Fruit fly (Drosophila melanogaster) whole organism, embryonic: ENCODE results near the gene MESR3.

ENCODE experiments used
- Antp ChIP-seq: fragments of 200-800 bp; sonication (Bioruptor generic); optimal IDR thresholded peaks from 3 replicates; lab custom pipeline; 2016; ENCODE audit warnings: missing biosample characterization, missing genetic modification characterization
- B-H2 ChIP-seq: fragments of 200-800 bp; sonication (Bioruptor generic); optimal IDR thresholded peaks from 2 replicates; lab custom pipeline; 2018; ENCODE audit warnings: missing biosample characterization, mild to moderate bottlenecking, missing genetic modification characterization
- CG10209 ChIP-seq: fragments of 200-800 bp; sonication (Bioruptor generic); optimal IDR thresholded peaks from 3 replicates; lab custom pipeline; 2017; ENCODE audit warnings: missing biosample characterization, mild to moderate bottlenecking, missing genetic modification characterization, missing genetic modification reagents
- CG10462 ChIP-seq: fragments of 200-800 bp; sonication (Bioruptor generic); optimal IDR thresholded peaks from 2 replicates; lab custom pipeline; 2016; ENCODE audit warnings: missing biosample characterization, missing genetic modification characterization
- CG11085 ChIP-seq: fragments of 200-800 bp; sonication (Bioruptor generic); IDR thresholded peaks from 2 replicates; pipeline ENCODE4 v1.3.6; 2022; ENCODE audit warnings: missing biosample characterization, missing genetic modification characterization
- CG15601 ChIP-seq: fragments of 200-800 bp; sonication (Bioruptor generic); optimal IDR thresholded peaks from 3 replicates; lab custom pipeline; 2019; ENCODE audit warnings: missing biosample characterization, mild to moderate bottlenecking, missing genetic modification characterization, moderate library complexity
- CG15696 ChIP-seq: fragments of 200-800 bp; sonication (Bioruptor generic); optimal IDR thresholded peaks from 2 replicates; lab custom pipeline; 2019; ENCODE audit warnings: missing biosample characterization, mild to moderate bottlenecking, missing genetic modification characterization, moderate library complexity
- CG16863 ChIP-seq: fragments of 200-800 bp; sonication (Bioruptor generic); optimal IDR thresholded peaks from 3 replicates; lab custom pipeline; 2016; ENCODE audit warnings: missing biosample characterization, missing genetic modification characterization
- CG17568 ChIP-seq: fragments of 200-800 bp; sonication (Bioruptor generic); optimal IDR thresholded peaks from 2 replicates; lab custom pipeline; 2018; ENCODE audit warnings: missing biosample characterization, mild to moderate bottlenecking, missing genetic modification characterization, moderate library complexity
- CG1792 ChIP-seq: fragments of 200-800 bp; sonication (Bioruptor generic); optimal IDR thresholded peaks from 2 replicates; lab custom pipeline; 2016; ENCODE audit warnings: missing biosample characterization, missing genetic modification characterization
- CG18764 ChIP-seq: fragments of 200-800 bp; sonication (Bioruptor generic); optimal IDR thresholded peaks from 3 replicates; lab custom pipeline; 2016; ENCODE audit warnings: missing biosample characterization, missing genetic modification characterization
- CG2678 ChIP-seq: fragments of 200-800 bp; sonication (Bioruptor generic); optimal IDR thresholded peaks from 3 replicates; lab custom pipeline; 2019; ENCODE audit warnings: missing biosample characterization, mild to moderate bottlenecking, missing genetic modification characterization, moderate library complexity
- CG2875 ChIP-seq: fragments of 200-800 bp; sonication (Bioruptor generic); optimal IDR thresholded peaks from 2 replicates; lab custom pipeline; 2017; ENCODE audit warnings: missing biosample characterization, mild to moderate bottlenecking, missing genetic modification characterization, missing genetic modification reagents
- CG31441 ChIP-seq: fragments of 200-800 bp; sonication (Bioruptor generic); IDR thresholded peaks from 2 replicates; pipeline ENCODE4 v1.3.6; 2022; ENCODE audit warnings: missing biosample characterization, missing genetic modification characterization
- CG4707 ChIP-seq: fragments of 200-800 bp; sonication (Bioruptor generic); optimal IDR thresholded peaks from 2 replicates; lab custom pipeline; 2018; ENCODE audit warnings: missing biosample characterization, mild to moderate bottlenecking, missing genetic modification characterization, moderate library complexity
- CG4820 ChIP-seq: fragments of 200-800 bp; sonication (Bioruptor generic); optimal IDR thresholded peaks from 3 replicates; lab custom pipeline; 2016; ENCODE audit warnings: missing biosample characterization, missing genetic modification characterization
- CG6254 ChIP-seq: fragments of 200-800 bp; sonication (Bioruptor generic); optimal IDR thresholded peaks from 3 replicates; lab custom pipeline; 2017; ENCODE audit warnings: mild to moderate bottlenecking, missing biosample characterization, missing genetic modification reagents, missing genetic modification characterization
- CG6813 ChIP-seq: fragments of 200-800 bp; sonication (Bioruptor generic); optimal IDR thresholded peaks from 2 replicates; lab custom pipeline; 2017; ENCODE audit warnings: missing biosample characterization, missing genetic modification characterization, mild to moderate bottlenecking, moderate library complexity, missing genetic modification reagents
- CTCF ChIP-seq: fragments of 200-800 bp; sonication (Bioruptor generic); optimal IDR thresholded peaks from 2 replicates; lab custom pipeline; 2017; ENCODE audit warnings: missing biosample characterization, mild to moderate bottlenecking, missing genetic modification characterization, moderate library complexity
- D ChIP-seq, 2 experiments: fragments of 200-800 bp in 1 of 2; fragments of >200 bp in 1 of 2; sonication (Bioruptor generic) in 1 of 2; optimal IDR thresholded peaks; 2 replicates in 1 of 2; 3 replicates in 1 of 2; lab custom pipeline; 2017; ENCODE audit warnings: mild to moderate bottlenecking in 1 of 2, missing biosample characterization in 1 of 2, missing genetic modification characterization in 1 of 2, missing genetic modification reagents in 1 of 2
- Dip2 ChIP-seq: fragments of 200-800 bp; sonication (Bioruptor generic); IDR thresholded peaks from 2 replicates; pipeline ENCODE4 v1.3.6; 2022; ENCODE audit warnings: missing biosample characterization, missing genetic modification characterization
- Ets65A ChIP-seq: fragments of 200-800 bp; sonication (Bioruptor generic); peaks from one replicate; lab custom pipeline; 2016; ENCODE audit warnings: missing biosample characterization, missing genetic modification characterization
- Fer1 ChIP-seq: fragments of 200-800 bp; sonication (Bioruptor generic); optimal IDR thresholded peaks from 2 replicates; lab custom pipeline; 2017; ENCODE audit warnings: missing biosample characterization, mild to moderate bottlenecking, missing genetic modification characterization
- GATAe ChIP-seq: fragments of 200-800 bp; sonication (Bioruptor generic); conservative IDR thresholded peaks from 2 replicates; pipeline ENCODE4 v1.3.6; 2022; ENCODE audit warnings: missing biosample characterization, missing genetic modification characterization
- H15 ChIP-seq: fragments of 200-800 bp; sonication (Bioruptor generic); IDR thresholded peaks from 3 replicates; pipeline ENCODE4 v1.3.6; 2022; ENCODE audit warnings: missing biosample characterization, missing genetic modification characterization
- H2.0 ChIP-seq: fragments of 200-800 bp; sonication (Bioruptor generic); IDR thresholded peaks from 2 replicates; pipeline ENCODE4 v1.3.6; 2022; ENCODE audit warnings: missing biosample characterization, missing genetic modification characterization
- HLH54F ChIP-seq: fragments of 200-800 bp; sonication (Bioruptor generic); optimal IDR thresholded peaks from 3 replicates; lab custom pipeline; 2016; ENCODE audit warnings: missing biosample characterization, missing genetic modification characterization
- Hr3 ChIP-seq: fragments of 200-800 bp; sonication (Bioruptor generic); optimal IDR thresholded peaks from 3 replicates; lab custom pipeline; 2016; ENCODE audit warnings: missing biosample characterization, missing genetic modification characterization
- Sox100B ChIP-seq: fragments of 200-800 bp; sonication (Bioruptor generic); optimal IDR thresholded peaks from 3 replicates; lab custom pipeline; 2018; ENCODE audit warnings: missing biosample characterization, mild to moderate bottlenecking, missing genetic modification characterization
- Sry-β ChIP-seq: fragments of 200-800 bp; sonication (Bioruptor generic); optimal IDR thresholded peaks from 2 replicates; lab custom pipeline; 2018; ENCODE audit warnings: missing biosample characterization, mild to moderate bottlenecking, missing genetic modification characterization, moderate library complexity
- bsh ChIP-seq, 2 experiments: fragments of 200-800 bp; sonication (Bioruptor generic); optimal IDR thresholded peaks; 2 replicates each; lab custom pipeline; 2017 to 2018; ENCODE audit warnings: mild to moderate bottlenecking in 2 of 2, missing biosample characterization in 2 of 2, missing genetic modification characterization in 2 of 2, moderate library complexity in 1 of 2
- cas ChIP-seq: fragments of 200-800 bp; sonication (Bioruptor generic); IDR thresholded peaks from 2 replicates; pipeline ENCODE4 v1.3.6; 2022; ENCODE audit warnings: missing biosample characterization, missing genetic modification characterization
- cwo ChIP-seq: fragments of 200-800 bp; sonication (Bioruptor generic); optimal IDR thresholded peaks from 3 replicates; lab custom pipeline; 2017; ENCODE audit warnings: missing biosample characterization, missing genetic modification characterization, mild to moderate bottlenecking, moderate library complexity, missing genetic modification reagents
- dan ChIP-seq: fragments of 200-800 bp; sonication (Bioruptor generic); IDR thresholded peaks from 2 replicates; pipeline ENCODE4 v1.3.6; 2022; ENCODE audit warnings: missing biosample characterization, missing genetic modification characterization
- en ChIP-seq: fragments of 200-800 bp; sonication (Bioruptor generic); optimal IDR thresholded peaks from 2 replicates; lab custom pipeline; 2016; ENCODE audit warnings: missing biosample characterization, missing genetic modification characterization
- fd102C ChIP-seq: fragments of 200-800 bp; sonication (Bioruptor generic); optimal IDR thresholded peaks from 2 replicates; lab custom pipeline; 2018; ENCODE audit warnings: missing biosample characterization, mild to moderate bottlenecking, missing genetic modification characterization, moderate library complexity
- gfzf ChIP-seq: fragments of 200-800 bp; sonication (Bioruptor generic); optimal IDR thresholded peaks from 2 replicates; lab custom pipeline; 2016; ENCODE audit warnings: missing biosample characterization, mild to moderate bottlenecking, missing genetic modification characterization, moderate library complexity
- gro ChIP-seq: fragments of 200-800 bp; sonication (Bioruptor generic); optimal IDR thresholded peaks from 2 replicates; lab custom pipeline; 2016; ENCODE audit warnings: missing biosample characterization, missing genetic modification characterization
- hth ChIP-seq: fragments of >200 bp; optimal IDR thresholded peaks from 2 replicates; lab custom pipeline; 2017; ENCODE audit warnings: inconsistent platforms
- kay ChIP-seq: fragments of 200-800 bp; sonication (Bioruptor generic); optimal IDR thresholded peaks from 2 replicates; lab custom pipeline; 2016; ENCODE audit warnings: missing biosample characterization, missing genetic modification characterization
- klu ChIP-seq: fragments of 200-800 bp; sonication (Bioruptor generic); IDR thresholded peaks from 2 replicates; pipeline ENCODE4 v1.3.6; 2022; ENCODE audit warnings: missing biosample characterization, missing genetic modification characterization
- lab ChIP-seq: fragments of 200-800 bp; sonication (Bioruptor generic); optimal IDR thresholded peaks from 3 replicates; lab custom pipeline; 2017; ENCODE audit warnings: missing biosample characterization, missing genetic modification characterization, mild to moderate bottlenecking, moderate library complexity, missing genetic modification reagents
- lmd ChIP-seq: fragments of 200-800 bp; sonication (Bioruptor generic); IDR thresholded peaks from 2 replicates; pipeline ENCODE4 v1.3.6; 2022; ENCODE audit warnings: missing biosample characterization, missing genetic modification characterization
- p53 ChIP-seq: fragments of 200-800 bp; sonication (Bioruptor generic); optimal IDR thresholded peaks from 2 replicates; lab custom pipeline; 2016; ENCODE audit warnings: missing biosample characterization, missing genetic modification characterization
- pros ChIP-seq: fragments of 200-800 bp; sonication (Bioruptor generic); optimal IDR thresholded peaks from 3 replicates; lab custom pipeline; 2019; ENCODE audit warnings: missing biosample characterization, mild to moderate bottlenecking, missing genetic modification characterization, moderate library complexity
- pum ChIP-seq: fragments of 200-800 bp; sonication (Bioruptor generic); optimal IDR thresholded peaks from 2 replicates; lab custom pipeline; 2016; ENCODE audit warnings: missing biosample characterization, missing genetic modification characterization
- salm ChIP-seq: fragments of 200-800 bp; sonication (Bioruptor generic); optimal IDR thresholded peaks from 2 replicates; lab custom pipeline; 2018; ENCODE audit warnings: missing biosample characterization, mild to moderate bottlenecking, missing genetic modification characterization
- schlank ChIP-seq: fragments of 200-800 bp; sonication (Bioruptor generic); optimal IDR thresholded peaks from 2 replicates; lab custom pipeline; 2018; ENCODE audit warnings: missing biosample characterization, mild to moderate bottlenecking, missing genetic modification characterization
- sisA ChIP-seq: fragments of 200-800 bp; sonication (Bioruptor generic); IDR thresholded peaks from 2 replicates; pipeline ENCODE4 v1.3.6; 2022; ENCODE audit warnings: missing biosample characterization, missing genetic modification characterization
- wdn ChIP-seq: fragments of 200-800 bp; sonication (Bioruptor generic); IDR thresholded peaks from 2 replicates; pipeline ENCODE4 v1.3.6; 2022; ENCODE audit warnings: missing biosample characterization, missing genetic modification characterization
- zfh2 ChIP-seq: fragments of 200-800 bp; sonication (Bioruptor generic); optimal IDR thresholded peaks from 2 replicates; lab custom pipeline; 2016; ENCODE audit warnings: missing biosample characterization, missing genetic modification characterization

The MESR3 gene

DNA sequence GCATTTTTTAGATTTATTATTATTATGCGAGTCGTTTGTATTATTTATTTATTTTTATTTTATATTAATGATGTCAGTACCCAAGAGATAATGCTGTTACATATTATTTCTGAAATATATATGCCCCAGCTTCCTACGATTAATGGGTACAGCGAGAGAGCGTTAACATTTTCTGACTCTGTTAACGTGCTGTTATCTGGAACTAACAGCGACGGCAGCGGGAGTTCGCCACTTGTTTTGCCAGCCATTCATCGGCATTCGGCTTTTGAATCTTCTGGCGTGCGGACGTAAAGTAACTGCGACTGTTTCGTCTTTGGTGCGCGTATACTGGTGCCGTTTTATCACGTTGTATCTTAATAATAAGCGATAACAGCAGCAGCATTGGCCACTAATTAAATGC is at the start of gene MESR3 (continued):
- TF ChIP-seq Hr3 (GFP tag; lab: Kevin White, UChicago) (peak; percentile 31), kay (GFP tag; lab: Kevin White, UChicago) (peak; percentile 25), lmd (GFP tag; lab: Robert Waterston, UW) (peak; percentile 54), CG15601 (tag; lab: Kevin White, UChicago) (peak; percentile 69), lab (GFP tag; lab: Kevin White, UChicago) (peak; percentile 89), en (GFP tag; lab: Kevin White, UChicago) (peak; percentile 5), gro (GFP tag; lab: Kevin White, UChicago) (peak; percentile 61), fd102C (GFP tag; lab: Kevin White, UChicago) (no peak), CG10209 (GFP tag; lab: Kevin White, UChicago) (peak; percentile 34), CG4820 (GFP tag; lab: Kevin White, UChicago) (peak; percentile 51), wdn (GFP tag; lab: Robert Waterston, UW) (no peak), B-H2 (GFP tag; lab: Kevin White, UChicago) (peak; percentile 61), salm (peak; percentile 9), cas (GFP tag; lab: Robert Waterston, UW) (peak; percentile 33; the same call in 1 of the 2 replicates), p53 (GFP tag; lab: Kevin White, UChicago) (peak; percentile 7), Sox100B (GFP tag; lab: Kevin White, UChicago) (no peak), CG6813 (GFP tag; lab: Kevin White, UChicago) (peak; percentile 83), klu (GFP tag; lab: Robert Waterston, UW) (no peak), CTCF (GFP tag; lab: Kevin White, UChicago) (no peak), hth (lab: Kevin White, UChicago) (no peak), H2.0 (GFP tag; lab: Robert Waterston, UW) (peak; percentile 44; the same call in 1 of the 2 replicates), sisA (GFP tag; lab: Robert Waterston, UW) (0 out of 2 replicates have a peak, but pooled peaks have one; percentile 9), CG16863 (GFP tag; lab: Kevin White, UChicago) (no peak), cwo (GFP tag; lab: Kevin White, UChicago) (peak; percentile 80), dan (GFP tag; lab: Robert Waterston, UW) (no peak), Sry-β (GFP tag; lab: Kevin White, UChicago) (no peak), CG18764 (GFP tag; lab: Kevin White, UChicago) (peak; percentile 66), Ets65A (GFP tag; lab: Kevin White, UChicago) (peak; percentile 31), pum (GFP tag; lab: Kevin White, UChicago) (no peak)

DNA sequence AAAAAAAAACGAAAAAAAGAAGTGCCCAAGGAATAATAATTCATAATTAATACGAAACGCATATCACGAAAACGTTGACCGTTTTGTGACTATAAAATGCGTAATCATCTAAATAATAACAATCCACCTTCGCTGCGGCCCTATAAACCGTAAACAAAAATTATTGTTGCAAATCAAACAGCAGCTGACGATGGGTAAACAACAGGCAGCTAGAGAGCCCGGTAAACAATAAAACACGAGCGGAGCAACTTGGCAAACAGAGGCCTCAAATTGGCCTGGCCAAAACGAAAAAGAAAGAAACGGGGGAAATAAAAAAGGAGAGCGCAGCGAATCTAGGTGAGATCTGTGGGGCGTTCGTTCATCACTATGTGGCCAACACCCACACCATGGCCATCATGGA is 49.5 kb upstream of the MESR3 start:
- TF ChIP-seq schlank (tag; lab: Kevin White, UChicago) (peak; percentile 78), D (optimal IDR thresholded peaks at IDR 0.05; lab: Kevin White, UChicago) (no peak), D (GFP tag; optimal IDR thresholded peaks at IDR 0.05; lab: Kevin White, UChicago) (no peak), HLH54F (peak; percentile 42), GATAe (no peak), CG1792 (GFP tag; lab: Kevin White, UChicago) (peak; percentile 48), Fer1 (GFP tag; lab: Kevin White, UChicago) (peak; percentile 66), CG6254 (GFP tag; lab: Kevin White, UChicago) (no peak), H15 (GFP tag; lab: Robert Waterston, UW) (no peak), CG31441 (GFP tag; lab: Robert Waterston, UW) (no peak), pros (GFP tag; lab: Kevin White, UChicago) (no peak), CG2678 (tag; lab: Kevin White, UChicago) (peak; percentile 48), CG11085 (no peak), CG2875 (GFP tag; lab: Kevin White, UChicago) (no peak), Dip2 (no peak), bsh (GFP tag; optimal IDR thresholded peaks at IDR 0.05; lab: Kevin White, UChicago) (no peak), CG15696 (tag; lab: Kevin White, UChicago) (no peak), CG17568 (GFP tag; lab: Kevin White, UChicago) (peak; percentile 68), CG10462 (no peak), CG4707 (GFP tag; lab: Kevin White, UChicago) (no peak), gfzf (GFP tag; lab: Kevin White, UChicago) (no peak), Antp (GFP tag; lab: Kevin White, UChicago) (peak; percentile 10), zfh2 (GFP tag; lab: Kevin White, UChicago) (peak; percentile 45)
